Worm (Caenorhabditis elegans) whole organism, young adult: ENCODE data around the gene btb-20.
A peak's percentile ranks its signal among the peaks of the same experiment; 100 is the strongest.

Experiments used
- B0336.3 ChIP-seq: fragments of 200-800 bp; sonication (Bioruptor generic); IDR thresholded peaks from 2 replicates; pipeline ENCODE4 v1.3.6; 2022; ENCODE audit warnings: missing genetic modification characterization, missing compliant biosample characterization
- D2030.7 ChIP-seq: fragments of 200-800 bp; sonication (Bioruptor generic); IDR thresholded peaks from 2 replicates; pipeline ENCODE4 v1.3.6; 2022; ENCODE audit warnings: missing genetic modification reagents, missing genetic modification characterization, missing compliant biosample characterization
- F49E8.2 ChIP-seq: sonication (generic microtip); optimal IDR thresholded peaks from 3 replicates; lab custom pipeline; 2017; ENCODE audit warnings: missing genetic modification characterization, mild to moderate bottlenecking, missing compliant biosample characterization, antibody characterized with exemption, moderate library complexity; ENCODE audit not compliant: insufficient read depth
- K11D2.4 ChIP-seq: fragments of 200-800 bp; sonication (Bioruptor generic); IDR thresholded peaks from 2 replicates; pipeline ENCODE4 v1.3.6; 2022; ENCODE audit warnings: missing genetic modification reagents, missing genetic modification characterization, missing compliant biosample characterization
- K12H6.12 ChIP-seq: fragments of 200-800 bp; sonication (Bioruptor generic); optimal IDR thresholded peaks from 2 replicates; lab custom pipeline; 2018; ENCODE audit warnings: mild to moderate bottlenecking, missing genetic modification characterization, missing compliant biosample characterization
- ama-1 ChIP-seq, 3 experiments: fragments of 150-350 bp in 1 of 3; sonication (generic microtip) in 2 of 3; optimal IDR thresholded peaks; 2 replicates each; lab custom pipeline; 2014 to 2018; ENCODE audit warnings: missing biosample characterization in 2 of 3, missing genetic modification characterization in 2 of 3, missing genetic modification reagents in 2 of 3
- athp-1 ChIP-seq: sonication (generic microtip); optimal IDR thresholded peaks from 2 replicates; lab custom pipeline; 2017; ENCODE audit warnings: mild to moderate bottlenecking, missing genetic modification characterization, missing compliant biosample characterization
- attf-3 ChIP-seq: fragments of 200-800 bp; sonication (Bioruptor generic); conservative IDR thresholded peaks from 2 replicates; pipeline ENCODE4 v1.3.6; 2022; ENCODE audit warnings: missing genetic modification reagents, missing genetic modification characterization, missing compliant biosample characterization
- attf-5 ChIP-seq: fragments of 200-800 bp; sonication (Bioruptor generic); optimal IDR thresholded peaks from 2 replicates; lab custom pipeline; 2018; ENCODE audit warnings: mild to moderate bottlenecking, missing genetic modification characterization, missing compliant biosample characterization
- bed-1 ChIP-seq: fragments of 200-800 bp; sonication (Bioruptor generic); IDR thresholded peaks from 2 replicates; pipeline ENCODE4 v1.3.6; 2022; ENCODE audit warnings: missing genetic modification reagents, missing genetic modification characterization, missing compliant biosample characterization
- ccch-3 ChIP-seq: fragments of 200-800 bp; sonication (Bioruptor generic); optimal IDR thresholded peaks from 2 replicates; lab custom pipeline; 2018; ENCODE audit warnings: mild to moderate bottlenecking, missing genetic modification characterization, missing compliant biosample characterization
- cebp-1 ChIP-seq, 2 experiments: fragments of 200-800 bp in 1 of 2; sonication (Bioruptor generic) in 1 of 2; sonication (generic microtip) in 1 of 2; IDR thresholded peaks in 1 of 2; optimal IDR thresholded peaks in 1 of 2; 2 replicates each; pipeline versions ENCODE4 v1.3.6 to Lab custom; 2017 to 2022; ENCODE audit warnings: missing compliant biosample characterization in 2 of 2, missing genetic modification characterization in 2 of 2, mild to moderate bottlenecking in 1 of 2, missing genetic modification reagents in 1 of 2, moderate library complexity in 1 of 2
- ceh-100 ChIP-seq: fragments of 200-800 bp; sonication (Bioruptor generic); IDR thresholded peaks from 2 replicates; pipeline ENCODE4 v1.3.6; 2022; ENCODE audit warnings: missing genetic modification reagents, missing genetic modification characterization, missing compliant biosample characterization
- ceh-27 ChIP-seq: fragments of 200-800 bp; sonication (Bioruptor generic); optimal IDR thresholded peaks from 2 replicates; lab custom pipeline; 2018; ENCODE audit warnings: mild to moderate bottlenecking, missing genetic modification characterization, moderate library complexity, missing compliant biosample characterization
- ceh-58 ChIP-seq: fragments of 200-800 bp; sonication (Bioruptor generic); IDR thresholded peaks from 2 replicates; pipeline ENCODE4 v1.3.6; 2022; ENCODE audit warnings: missing genetic modification characterization, missing compliant biosample characterization
- dox-1 ChIP-seq: fragments of 200-800 bp; sonication (Bioruptor generic); IDR thresholded peaks from 2 replicates; pipeline ENCODE4 v1.3.6; 2022; ENCODE audit warnings: missing genetic modification reagents, missing genetic modification characterization, missing compliant biosample characterization
- dpl-1 ChIP-seq: fragments of 150-350 bp; optimal IDR thresholded peaks from 2 replicates; lab custom pipeline; 2014; ENCODE audit warnings: missing biosample characterization, missing genetic modification reagents, missing genetic modification characterization
- egl-18 ChIP-seq: fragments of 200-800 bp; sonication (Bioruptor generic); IDR thresholded peaks from 2 replicates; pipeline ENCODE4 v1.3.6; 2022; ENCODE audit warnings: missing genetic modification reagents, missing genetic modification characterization, missing compliant biosample characterization
- egl-44 ChIP-seq: fragments of 200-800 bp; sonication (Bioruptor generic); IDR thresholded peaks from 2 replicates; pipeline ENCODE4 v1.3.6; 2022; ENCODE audit warnings: missing genetic modification reagents, missing genetic modification characterization, missing compliant biosample characterization
- hmg-1.2 ChIP-seq: fragments of 200-800 bp; sonication (Bioruptor generic); IDR thresholded peaks from 2 replicates; pipeline ENCODE4 v1.3.6; 2022; ENCODE audit warnings: missing genetic modification reagents, missing genetic modification characterization, missing compliant biosample characterization
- hsf-1 ChIP-seq: fragments of 200-800 bp; sonication (Bioruptor generic); IDR thresholded peaks from 2 replicates; pipeline ENCODE4 v1.3.6; 2022; ENCODE audit warnings: missing genetic modification reagents, missing genetic modification characterization, missing compliant biosample characterization
- let-526 ChIP-seq: fragments of 200-800 bp; sonication (Bioruptor generic); IDR thresholded peaks from 2 replicates; pipeline ENCODE4 v1.3.6; 2022; ENCODE audit warnings: missing genetic modification reagents, missing genetic modification characterization, missing compliant biosample characterization
- let-607 ChIP-seq, 2 experiments: fragments of 200-800 bp in 1 of 2; sonication (Bioruptor generic) in 1 of 2; sonication (generic microtip) in 1 of 2; optimal IDR thresholded peaks; 2 replicates each; lab custom pipeline; 2016 to 2018; ENCODE audit warnings: mild to moderate bottlenecking in 2 of 2, missing compliant biosample characterization in 2 of 2, missing genetic modification characterization in 2 of 2, moderate library complexity in 2 of 2, missing genotype in 1 of 2
- lin-26 ChIP-seq: fragments of 200-800 bp; sonication (Bioruptor generic); IDR thresholded peaks from 2 replicates; pipeline ENCODE4 v1.3.6; 2022; ENCODE audit warnings: missing genetic modification reagents, missing genetic modification characterization, missing compliant biosample characterization
- lin-54 ChIP-seq: fragments of 200-800 bp; sonication (Bioruptor generic); optimal IDR thresholded peaks from 2 replicates; lab custom pipeline; 2018; ENCODE audit warnings: mild to moderate bottlenecking, missing genetic modification characterization, missing compliant biosample characterization
- lir-1 ChIP-seq: fragments of 200-800 bp; sonication (Bioruptor generic); conservative IDR thresholded peaks from 2 replicates; pipeline ENCODE4 v1.3.6; 2022; ENCODE audit warnings: missing genetic modification reagents, missing genetic modification characterization, missing compliant biosample characterization
- lsl-1 ChIP-seq: fragments of 200-800 bp; sonication (Bioruptor generic); optimal IDR thresholded peaks from 2 replicates; lab custom pipeline; 2018; ENCODE audit warnings: mild to moderate bottlenecking, missing genetic modification characterization, moderate library complexity, missing compliant biosample characterization
- madf-6 ChIP-seq: fragments of 200-800 bp; sonication (Bioruptor generic); IDR thresholded peaks from 2 replicates; pipeline ENCODE4 v1.3.6; 2022; ENCODE audit warnings: missing genetic modification reagents, missing genetic modification characterization, missing compliant biosample characterization
- mcd-1 ChIP-seq: fragments of 200-800 bp; sonication (Bioruptor generic); IDR thresholded peaks from 2 replicates; pipeline ENCODE4 v1.3.6; 2022; ENCODE audit warnings: missing genetic modification reagents, missing genetic modification characterization, missing compliant biosample characterization
- mxl-1 ChIP-seq: sonication (generic microtip); optimal IDR thresholded peaks from 2 replicates; lab custom pipeline; 2016; ENCODE audit warnings: missing genetic modification characterization, missing compliant biosample characterization
- nfya-1 ChIP-seq: sonication (generic microtip); optimal IDR thresholded peaks from 2 replicates; lab custom pipeline; 2017; ENCODE audit warnings: antibody characterized with exemption, missing compliant biosample characterization, missing genetic modification characterization, borderline replicate concordance; ENCODE audit not compliant: insufficient read depth
- nhr-80 ChIP-seq: sonication (generic microtip); optimal IDR thresholded peaks from 2 replicates; lab custom pipeline; 2016; ENCODE audit warnings: missing genetic modification characterization, missing compliant biosample characterization
- pha-4 ChIP-seq: fragments of 150-350 bp; sonication (generic microtip); optimal IDR thresholded peaks from 2 replicates; lab custom pipeline; 2014; ENCODE audit warnings: missing biosample characterization, missing genetic modification reagents, missing genetic modification characterization
- rcor-1 ChIP-seq: fragments of 200-800 bp; sonication (Bioruptor generic); IDR thresholded peaks from 2 replicates; pipeline ENCODE4 v1.3.6; 2022; ENCODE audit warnings: missing genetic modification reagents, missing genetic modification characterization, missing compliant biosample characterization
- sea-2 ChIP-seq: fragments of 200-800 bp; sonication (Bioruptor generic); IDR thresholded peaks from 2 replicates; pipeline ENCODE4 v1.3.6; 2022; ENCODE audit warnings: missing genetic modification characterization, missing compliant biosample characterization
- snpc-1.3 ChIP-seq: sonication (generic microtip); optimal IDR thresholded peaks from 2 replicates; lab custom pipeline; 2017; ENCODE audit warnings: missing genetic modification characterization, mild to moderate bottlenecking, missing compliant biosample characterization, antibody characterized with exemption, moderate library complexity, missing genotype, missing genetic modification reagents; ENCODE audit not compliant: insufficient read depth
- snpc-3.4 ChIP-seq: sonication (generic microtip); optimal IDR thresholded peaks from 2 replicates; lab custom pipeline; 2017; ENCODE audit warnings: missing genetic modification characterization, mild to moderate bottlenecking, missing compliant biosample characterization, antibody characterized with exemption, moderate library complexity, missing genotype, missing genetic modification reagents
- somi-1 ChIP-seq: fragments of 200-800 bp; sonication (Bioruptor generic); optimal IDR thresholded peaks from 2 replicates; lab custom pipeline; 2018; ENCODE audit warnings: mild to moderate bottlenecking, missing genetic modification characterization, missing compliant biosample characterization
- tbp1 ChIP-seq: fragments of 200-800 bp; sonication (Bioruptor generic); optimal IDR thresholded peaks from 2 replicates; lab custom pipeline; 2018; ENCODE audit warnings: mild to moderate bottlenecking, missing genetic modification characterization, missing compliant biosample characterization
- unc-130 ChIP-seq: sonication (generic microtip); optimal IDR thresholded peaks from 2 replicates; lab custom pipeline; 2016; ENCODE audit warnings: missing genetic modification reagents, missing genetic modification characterization, missing compliant biosample characterization
- unc-62 ChIP-seq: fragments of 150-350 bp; optimal IDR thresholded peaks from 2 replicates; lab custom pipeline; 2014; ENCODE audit warnings: missing biosample characterization, missing genetic modification reagents, missing genetic modification characterization
- zfh-2 ChIP-seq: fragments of 200-800 bp; sonication (Bioruptor generic); conservative IDR thresholded peaks from 2 replicates; pipeline ENCODE4 v1.3.6; 2022; ENCODE audit warnings: missing genetic modification reagents, missing genetic modification characterization, missing compliant biosample characterization
- ztf-25 ChIP-seq: fragments of 200-800 bp; sonication (Bioruptor generic); IDR thresholded peaks from 2 replicates; pipeline ENCODE4 v1.3.6; 2022; ENCODE audit warnings: missing genetic modification reagents, missing genetic modification characterization, missing compliant biosample characterization
- ztf-28 ChIP-seq: fragments of 200-800 bp; sonication (Bioruptor generic); IDR thresholded peaks from 2 replicates; pipeline ENCODE4 v1.3.6; 2022; ENCODE audit warnings: missing genetic modification reagents, missing genetic modification characterization, missing compliant biosample characterization

Gene btb-20

DNA sequence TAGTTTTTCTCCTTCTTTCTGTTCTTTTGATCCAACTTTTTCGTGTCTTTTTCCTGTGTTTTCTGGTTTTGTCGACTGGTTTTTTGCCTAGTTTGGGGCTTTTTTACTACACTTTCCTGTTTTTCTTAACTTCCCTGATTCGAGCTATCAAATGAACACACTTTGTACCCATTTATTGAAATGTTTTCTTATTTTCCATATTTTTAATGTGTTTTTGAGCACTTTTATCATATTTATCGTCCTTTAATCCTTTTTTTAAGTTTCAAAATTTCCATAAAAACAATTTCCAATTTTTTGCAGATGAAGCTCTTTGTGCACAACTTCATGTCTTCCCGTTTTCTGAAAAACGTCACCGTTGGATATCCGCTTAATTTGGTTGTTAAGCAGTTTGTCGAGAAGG is 10.7 kb upstream of the btb-20 start, which contains the start of gene C04H5.1:
Gene C04H5.1 (plus strand): TSS at position 301 of the 400 bp plus-strand sequence.
- no peak for TF ChIP-seq attf-5 (GFP tag; lab: Kevin White, UChicago)
- no peak for TF ChIP-seq F49E8.2
- TF ChIP-seq lin-26 (GFP tag; lab: Robert Waterston, UW) = no peak
- TF ChIP-seq egl-18 (GFP tag; lab: Robert Waterston, UW) = no peak
- TF ChIP-seq ceh-100 (GFP tag; lab: Robert Waterston, UW) = no peak
- TF ChIP-seq egl-44 (GFP tag; lab: Robert Waterston, UW) = no peak
- no peak for TF ChIP-seq sea-2 (GFP tag; lab: Robert Waterston, UW)
- TF ChIP-seq ceh-58 (GFP tag; lab: Robert Waterston, UW) = no peak
- no peak for TF ChIP-seq B0336.3 (GFP tag; lab: Robert Waterston, UW)
- TF ChIP-seq nfya-1 = no peak
- TF ChIP-seq mxl-1 (tag; lab: Kevin White, UChicago) = no peak
- TF ChIP-seq pha-4 (tag; lab: Kevin White, UChicago) = no peak
- no peak for TF ChIP-seq athp-1
- no peak for TF ChIP-seq K11D2.4 (GFP tag; lab: Robert Waterston, UW)
- no peak for TF ChIP-seq attf-3 (GFP tag; lab: Robert Waterston, UW)
- TF ChIP-seq zfh-2 = no peak

DNA sequence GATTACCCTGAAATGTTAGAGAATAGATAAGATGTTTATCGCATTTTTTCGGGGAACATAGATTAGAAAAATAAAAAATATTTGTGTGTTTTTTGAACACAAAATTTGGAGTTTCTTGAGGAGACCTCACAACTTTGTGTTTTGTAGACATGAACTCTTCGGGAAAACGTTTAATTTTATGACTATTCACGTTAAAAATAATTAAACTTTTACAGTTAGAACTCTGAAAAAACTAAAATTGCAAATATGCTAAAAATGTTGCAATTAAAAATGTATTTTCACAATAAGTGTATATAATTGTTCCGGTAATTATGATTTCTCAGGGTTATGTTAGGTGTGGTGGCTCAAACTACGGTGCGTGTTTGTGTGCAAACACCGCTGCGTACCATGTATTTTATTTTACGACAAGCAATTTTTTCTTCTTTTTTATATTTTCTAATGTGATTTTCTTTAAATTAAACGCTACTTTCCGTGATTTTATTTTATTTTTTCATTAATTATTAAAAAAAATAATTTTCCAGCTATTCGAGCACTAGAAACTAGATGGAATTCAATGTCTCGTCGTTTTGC is 5.0 kb upstream of the btb-20 start, which contains the start of the genes F57C2.5 and spat-1:
Gene F57C2.5 (minus strand): TSS at position 7 of the 570 bp plus-strand sequence.
Gene spat-1 (plus strand): TSS at position 520 of the 570 bp plus-strand sequence.
- TF ChIP-seq hmg-1.2 (GFP tag; lab: Robert Waterston, UW) (peak; percentile 49; the same call in 1 of the 2 replicates), D2030.7 (GFP tag; lab: Robert Waterston, UW) (peak; percentile 76; the same call in 1 of the 2 replicates), dpl-1 (peak; percentile 2), ama-1 (optimal IDR thresholded peaks at IDR 0.05; lab: Kevin White, UChicago) (no peak), ama-1 (GFP tag; optimal IDR thresholded peaks at IDR 0.05; lab: Kevin White, UChicago) (no peak), ceh-27 (peak; percentile 59), nhr-80 (peak; percentile 62), lir-1 (GFP tag; lab: Robert Waterston, UW) (no peak), snpc-3.4 (tag; lab: Kevin White, UChicago) (peak; percentile 25), rcor-1 (0 out of 2 replicates have a peak, but pooled peaks have one; percentile 10), dox-1 (GFP tag; lab: Robert Waterston, UW) (peak; percentile 68; the same call in 1 of the 2 replicates), hsf-1 (GFP tag; lab: Robert Waterston, UW) (no peak), tbp1 (GFP tag; lab: Kevin White, UChicago) (peak; percentile 44), attf-3 (GFP tag; lab: Robert Waterston, UW) (peak; percentile 24; the same call in 1 of the 2 replicates), bed-1 (GFP tag; lab: Robert Waterston, UW) (no peak), athp-1 (peak; percentile 36), K12H6.12 (tag; lab: Kevin White, UChicago) (peak; percentile 76), ccch-3 (GFP tag; lab: Kevin White, UChicago) (peak; percentile 66), let-526 (GFP tag; lab: Robert Waterston, UW) (0 out of 2 replicates have a peak, but pooled peaks have one; percentile 10), madf-6 (peak; percentile 41; the same call in 1 of the 2 replicates), lsl-1 (peak; percentile 88), ceh-100 (GFP tag; lab: Robert Waterston, UW) (peak; percentile 97), unc-62 (GFP tag; lab: Kevin White, UChicago) (no peak), attf-5 (GFP tag; lab: Kevin White, UChicago) (peak; percentile 77), B0336.3 (GFP tag; lab: Robert Waterston, UW) (0 out of 2 replicates have a peak, but pooled peaks have one; percentile 23), somi-1 (GFP tag; lab: Kevin White, UChicago) (no peak), cebp-1 (GFP tag; IDR thresholded peaks at IDR 0.05; lab: Robert Waterston, UW) (no peak), cebp-1 (tag; optimal IDR thresholded peaks at IDR 0.05; lab: Kevin White, UChicago) (peak; percentile 49), let-607 (tag; optimal IDR thresholded peaks at IDR 0.05; lab: Kevin White, UChicago) (peak in 1 of 2 experiments; percentile 32), ztf-28 (peak; percentile 45; the same call in 1 of the 2 replicates), unc-130 (peak; percentile 74), snpc-1.3 (tag; lab: Kevin White, UChicago) (peak; percentile 36), lin-54 (GFP tag; lab: Kevin White, UChicago) (peak; percentile 22), ztf-25 (GFP tag; lab: Robert Waterston, UW) (no peak), mcd-1 (GFP tag; lab: Robert Waterston, UW) (peak; percentile 24; the same call in 1 of the 2 replicates)
